Worm (Caenorhabditis elegans): Measurements from ENCODE around the gene F23D12.1.

Gene F23D12.1

ce11 chrX:14469284-14469683, 41.3 kb upstream of the F23D12.1 start, which contains the start of gene M163.9:
Gene M163.9 (plus strand): TSS chrX:14469584.
- TF ChIP-seq ceh-16 (tag; optimal IDR thresholded peaks at IDR 0.05): no peak
- no peak for TF ChIP-seq fkh-2 (tag; optimal IDR thresholded peaks at IDR 0.05)
- no peak for TF ChIP-seq elt-2 (tag; optimal IDR thresholded peaks at IDR 0.05)
- no peak for TF ChIP-seq nhr-43 (tag; optimal IDR thresholded peaks at IDR 0.05; ENCODE audit: poor library complexity, severe bottlenecking)
- no peak for TF ChIP-seq hmg-11 (tag; optimal IDR thresholded peaks at IDR 0.05)
- TF ChIP-seq mml-1 (tag; optimal IDR thresholded peaks at IDR 0.05): no peak
- no peak for TF ChIP-seq R02D3.7 (tag; optimal IDR thresholded peaks at IDR 0.05)
- no peak for TF ChIP-seq aly-2 (tag; optimal IDR thresholded peaks at IDR 0.05)
- no peak for TF ChIP-seq egl-27 (tag; optimal IDR thresholded peaks at IDR 0.05)
- TF ChIP-seq nhr-12 (tag; optimal IDR thresholded peaks at IDR 0.05): no peak
- no peak for TF ChIP-seq fkh-10 (GFP tag; optimal IDR thresholded peaks at IDR 0.05)
- TF ChIP-seq unc-62 (GFP tag; optimal IDR thresholded peaks at IDR 0.05): no peak
- no peak for TF ChIP-seq ceh-82 (tag; optimal IDR thresholded peaks at IDR 0.05)
- TF ChIP-seq nhr-11 (tag; optimal IDR thresholded peaks at IDR 0.05): no peak
- no peak for TF ChIP-seq elt-3 (tag; optimal IDR thresholded peaks at IDR 0.05)
- no peak for TF ChIP-seq lin-39 (tag; optimal IDR thresholded peaks at IDR 0.05)
- no peak for TF ChIP-seq ceh-9 (tag; optimal IDR thresholded peaks at IDR 0.05)
- TF ChIP-seq unc-39 (tag; optimal IDR thresholded peaks at IDR 0.05): no peak

ce11 chrX:14466532-14466931, 38.6 kb upstream of the F23D12.1 start, which contains the start of gene M163.21:
Gene M163.21 (plus strand): TSS chrX:14466832.
- no peak for TF ChIP-seq lin-15B (tag; optimal IDR thresholded peaks at IDR 0.05)
- TF ChIP-seq nfya-1 (tag; optimal IDR thresholded peaks at IDR 0.05; ENCODE audit: insufficient read depth): no peak
- TF ChIP-seq ama-1 (optimal IDR thresholded peaks at IDR 0.05): no peak
- no peak for TF ChIP-seq zag-1 (tag; optimal IDR thresholded peaks at IDR 0.05)
- TF ChIP-seq mml-1 (tag; optimal IDR thresholded peaks at IDR 0.05): no peak
- TF ChIP-seq lsy-12 (tag; optimal IDR thresholded peaks at IDR 0.05): no peak
- TF ChIP-seq pqm-1 (tag; optimal IDR thresholded peaks at IDR 0.05): no peak
- no peak for TF ChIP-seq unc-62 (GFP tag; optimal IDR thresholded peaks at IDR 0.05)
- TF ChIP-seq aly-2 (tag; optimal IDR thresholded peaks at IDR 0.05): no peak
- no peak for TF ChIP-seq tbx-2 (tag; optimal IDR thresholded peaks at IDR 0.05)
- no peak for TF ChIP-seq elt-1 (tag; optimal IDR thresholded peaks at IDR 0.05)
- no peak for TF ChIP-seq fkh-10 (GFP tag; optimal IDR thresholded peaks at IDR 0.05)
- no peak for TF ChIP-seq skn-1 (tag; optimal IDR thresholded peaks at IDR 0.05)
- TF ChIP-seq ceh-82 (tag; optimal IDR thresholded peaks at IDR 0.05): no peak
- no peak for TF ChIP-seq snpc-4 (tag; optimal IDR thresholded peaks at IDR 0.05)
- no peak for TF ChIP-seq nhr-237 (tag; optimal IDR thresholded peaks at IDR 0.05)
- no peak for TF ChIP-seq nhr-76 (tag; optimal IDR thresholded peaks at IDR 0.05)
- no peak for TF ChIP-seq nhr-12 (tag; optimal IDR thresholded peaks at IDR 0.05)
- TF ChIP-seq nhr-23 (tag; optimal IDR thresholded peaks at IDR 0.05): no peak
- no peak for TF ChIP-seq nhr-67 (tag; optimal IDR thresholded peaks at IDR 0.05)

ce11 chrX:14465593-14465992, 37.6 kb upstream of the F23D12.1 start, which contains the start of gene M163.22:
Gene M163.22 (plus strand): TSS chrX:14465893.
- no peak for TF ChIP-seq nhr-43 (tag; optimal IDR thresholded peaks at IDR 0.05; ENCODE audit: poor library complexity, severe bottlenecking)
- no peak for TF ChIP-seq ztf-4 (tag; optimal IDR thresholded peaks at IDR 0.05)
- no peak for TF ChIP-seq lin-39 (tag; optimal IDR thresholded peaks at IDR 0.05)
- TF ChIP-seq pqm-1 (tag; optimal IDR thresholded peaks at IDR 0.05): no peak
- TF ChIP-seq jun-1 (tag; optimal IDR thresholded peaks at IDR 0.05): no peak
- TF ChIP-seq nhr-67 (tag; optimal IDR thresholded peaks at IDR 0.05): no peak
- no peak for TF ChIP-seq mml-1 (tag; optimal IDR thresholded peaks at IDR 0.05)
- TF ChIP-seq fkh-2 (tag; optimal IDR thresholded peaks at IDR 0.05): no peak
- no peak for TF ChIP-seq zag-1 (tag; optimal IDR thresholded peaks at IDR 0.05)
- TF ChIP-seq sea-2 (GFP tag; optimal IDR thresholded peaks at IDR 0.05): no peak
- no peak for TF ChIP-seq nhr-25 (tag; optimal IDR thresholded peaks at IDR 0.05)
- no peak for TF ChIP-seq hmg-11 (tag; optimal IDR thresholded peaks at IDR 0.05)

- TF ChIP-seq nhr-77 (tag; optimal IDR thresholded peaks at IDR 0.05): no peak
- TF ChIP-seq ceh-28 (tag; optimal IDR thresholded peaks at IDR 0.05): no peak
- no peak for TF ChIP-seq nhr-76 (tag; optimal IDR thresholded peaks at IDR 0.05)
- no peak for TF ChIP-seq zag-1 (tag; optimal IDR thresholded peaks at IDR 0.05)
- TF ChIP-seq fkh-10 (GFP tag; optimal IDR thresholded peaks at IDR 0.05): no peak
- TF ChIP-seq snpc-4 (tag; optimal IDR thresholded peaks at IDR 0.05): no peak
- no peak for TF ChIP-seq sea-2 (GFP tag; optimal IDR thresholded peaks at IDR 0.05)
- no peak for TF ChIP-seq fos-1 (tag; optimal IDR thresholded peaks at IDR 0.05)
- no peak for TF ChIP-seq fkh-2 (tag; optimal IDR thresholded peaks at IDR 0.05)
- no peak for TF ChIP-seq hmg-11 (tag; optimal IDR thresholded peaks at IDR 0.05)
- no peak for TF ChIP-seq elt-3 (tag; optimal IDR thresholded peaks at IDR 0.05)
- no peak for TF ChIP-seq ztf-4 (tag; optimal IDR thresholded peaks at IDR 0.05)
- TF ChIP-seq unc-39 (tag; optimal IDR thresholded peaks at IDR 0.05): no peak
- TF ChIP-seq nhr-237 (tag; optimal IDR thresholded peaks at IDR 0.05): no peak
- TF ChIP-seq nhr-11 (tag; optimal IDR thresholded peaks at IDR 0.05): no peak
- TF ChIP-seq mml-1 (tag; optimal IDR thresholded peaks at IDR 0.05): no peak
- TF ChIP-seq nhr-25 (tag; optimal IDR thresholded peaks at IDR 0.05): no peak
- no peak for TF ChIP-seq eor-1 (tag; optimal IDR thresholded peaks at IDR 0.05)
- TF ChIP-seq nhr-12 (tag; optimal IDR thresholded peaks at IDR 0.05): no peak
These were observed 36.6 kb upstream of the F23D12.1 start, which contains the start of gene M163.7 for ce11 chrX:14464513-14464912. Gene M163.7 (plus strand): TSS chrX:14464813.

All from whole organism, L3 larva.